Fruit fly (Drosophila melanogaster) whole organism, prepupa: ENCODE measurements around the gene CG31897.

Source experiments
- Blimp-1 ChIP-seq: fragments of 200-800 bp; sonication (Bioruptor generic); optimal IDR thresholded peaks from 3 replicates; lab custom pipeline; 2017; ENCODE audit warnings: missing biosample characterization, missing genetic modification characterization, mild to moderate bottlenecking, moderate library complexity, missing genetic modification reagents
- CG10631 ChIP-seq: fragments of 200-800 bp; sonication (Bioruptor generic); optimal IDR thresholded peaks from 2 replicates; lab custom pipeline; 2016; ENCODE audit warnings: missing biosample characterization, missing genetic modification characterization
- CG10669 ChIP-seq: fragments of 200-800 bp; sonication (Bioruptor generic); optimal IDR thresholded peaks from 3 replicates; lab custom pipeline; 2018; ENCODE audit warnings: missing biosample characterization, mild to moderate bottlenecking, missing genetic modification characterization, moderate library complexity
- CG11294 ChIP-seq: fragments of 200-800 bp; sonication (Bioruptor generic); IDR thresholded peaks from 2 replicates; pipeline ENCODE4 v1.3.6; 2022; ENCODE audit warnings: missing biosample characterization, missing genetic modification characterization
- CG11902 ChIP-seq: fragments of 200-800 bp; sonication (Bioruptor generic); optimal IDR thresholded peaks from 3 replicates; lab custom pipeline; 2016; ENCODE audit warnings: missing biosample characterization, missing genetic modification characterization
- CG15336 ChIP-seq: fragments of 200-800 bp; sonication (Bioruptor generic); IDR thresholded peaks from 2 replicates; pipeline ENCODE4 v1.3.6; 2022; ENCODE audit warnings: missing biosample characterization, missing genetic modification characterization
- CG1621 ChIP-seq: fragments of 200-800 bp; sonication (Bioruptor generic); optimal IDR thresholded peaks from 3 replicates; lab custom pipeline; 2018; ENCODE audit warnings: missing biosample characterization, mild to moderate bottlenecking, missing genetic modification characterization
- CG3032 ChIP-seq: fragments of 200-800 bp; optimal IDR thresholded peaks from 2 replicates; lab custom pipeline; 2019; ENCODE audit warnings: missing biosample characterization, mild to moderate bottlenecking, missing genetic modification characterization, moderate library complexity
- CG31627 ChIP-seq: fragments of 200-800 bp; sonication (Bioruptor generic); optimal IDR thresholded peaks from 3 replicates; lab custom pipeline; 2016; ENCODE audit warnings: missing biosample characterization, missing genetic modification characterization
- CG32006 ChIP-seq: fragments of 200-800 bp; sonication (Bioruptor generic); optimal IDR thresholded peaks from 3 replicates; lab custom pipeline; 2017; ENCODE audit warnings: missing biosample characterization, mild to moderate bottlenecking, missing genetic modification characterization
- CG34406 ChIP-seq: fragments of 200-800 bp; sonication (Bioruptor generic); optimal IDR thresholded peaks from 3 replicates; lab custom pipeline; 2016; ENCODE audit warnings: missing biosample characterization, missing genetic modification characterization
- CG3919 ChIP-seq: fragments of 200-800 bp; sonication (Bioruptor generic); optimal IDR thresholded peaks from 3 replicates; lab custom pipeline; 2016; ENCODE audit warnings: missing biosample characterization, missing genetic modification characterization
- CG6163 ChIP-seq: fragments of 200-800 bp; sonication (Bioruptor generic); IDR thresholded peaks from 3 replicates; pipeline ENCODE4 v1.3.6; 2022; ENCODE audit warnings: missing biosample characterization, missing genetic modification characterization
- CG6276 ChIP-seq: fragments of 200-800 bp; sonication (Bioruptor generic); optimal IDR thresholded peaks from 2 replicates; lab custom pipeline; 2017; ENCODE audit warnings: missing biosample characterization, mild to moderate bottlenecking, missing genetic modification characterization
- CG6808 ChIP-seq: fragments of 200-800 bp; sonication (Bioruptor generic); optimal IDR thresholded peaks from 3 replicates; lab custom pipeline; 2017; ENCODE audit warnings: missing biosample characterization, missing genetic modification characterization, mild to moderate bottlenecking, moderate library complexity, missing genetic modification reagents
- CG7368 ChIP-seq: fragments of 200-800 bp; sonication (Bioruptor generic); optimal IDR thresholded peaks from 3 replicates; lab custom pipeline; 2016; ENCODE audit warnings: missing biosample characterization, missing genetic modification characterization
- CG8119 ChIP-seq: fragments of 200-800 bp; sonication (Bioruptor generic); IDR thresholded peaks from 3 replicates; pipeline ENCODE4 v1.3.6; 2022; ENCODE audit warnings: missing biosample characterization, missing genetic modification characterization
- CG9139 ChIP-seq: fragments of 200-800 bp; sonication (Bioruptor generic); optimal IDR thresholded peaks from 3 replicates; lab custom pipeline; 2017; ENCODE audit warnings: missing biosample characterization, mild to moderate bottlenecking, missing genetic modification characterization
- Eip75B ChIP-seq: fragments of 200-800 bp; sonication (Bioruptor generic); optimal IDR thresholded peaks from 3 replicates; lab custom pipeline; 2016; ENCODE audit warnings: missing biosample characterization, missing genetic modification characterization
- Eip78C ChIP-seq: fragments of 200-800 bp; sonication (Bioruptor generic); peaks from one replicate; lab custom pipeline; 2016; ENCODE audit warnings: missing biosample characterization, missing genetic modification characterization
- Ets21C ChIP-seq: fragments of 200-800 bp; sonication (Bioruptor generic); optimal IDR thresholded peaks from 3 replicates; lab custom pipeline; 2016; ENCODE audit warnings: missing biosample characterization, missing genetic modification characterization
- Gug ChIP-seq: fragments of 200-800 bp; sonication (Bioruptor generic); IDR thresholded peaks from 2 replicates; pipeline ENCODE4 v1.3.6; 2022; ENCODE audit warnings: missing biosample characterization, missing genetic modification characterization
- Hr38 ChIP-seq: sonication (Bioruptor generic); optimal IDR thresholded peaks from 2 replicates; lab custom pipeline; 2016; ENCODE audit warnings: missing biosample characterization, missing genetic modification characterization
- Hr39 ChIP-seq: fragments of 200-800 bp; sonication (Bioruptor generic); optimal IDR thresholded peaks from 2 replicates; lab custom pipeline; 2016; ENCODE audit warnings: missing biosample characterization, missing genetic modification characterization
- Hr4 ChIP-seq: fragments of 200-800 bp; sonication (Bioruptor generic); optimal IDR thresholded peaks from 3 replicates; lab custom pipeline; 2016; ENCODE audit warnings: missing biosample characterization, missing genetic modification characterization
- Lpt ChIP-seq: fragments of 200-800 bp; sonication (Bioruptor generic); optimal IDR thresholded peaks from 3 replicates; lab custom pipeline; 2016; ENCODE audit warnings: missing biosample characterization, missing genetic modification characterization
- Met ChIP-seq: fragments of 200-800 bp; sonication (Bioruptor generic); optimal IDR thresholded peaks from 3 replicates; lab custom pipeline; 2016; ENCODE audit warnings: missing biosample characterization, missing genetic modification characterization
- OdsH ChIP-seq: fragments of 200-800 bp; sonication (Bioruptor generic); optimal IDR thresholded peaks from 3 replicates; lab custom pipeline; 2016; ENCODE audit warnings: missing biosample characterization, missing genetic modification characterization
- Sox102F ChIP-seq: fragments of 200-800 bp; sonication (Bioruptor generic); optimal IDR thresholded peaks from 2 replicates; lab custom pipeline; 2016; ENCODE audit warnings: missing biosample characterization, mild to moderate bottlenecking, missing genetic modification characterization
- Sox15 ChIP-seq: fragments of 200-800 bp; sonication (Bioruptor generic); optimal IDR thresholded peaks from 3 replicates; lab custom pipeline; 2016; ENCODE audit warnings: missing biosample characterization, missing genetic modification characterization
- achi ChIP-seq: fragments of 200-800 bp; sonication (Bioruptor generic); optimal IDR thresholded peaks from 3 replicates; lab custom pipeline; 2016; ENCODE audit warnings: missing biosample characterization, missing genetic modification characterization
- acj6 ChIP-seq: fragments of 200-800 bp; sonication (Bioruptor generic); optimal IDR thresholded peaks from 3 replicates; lab custom pipeline; 2016; ENCODE audit warnings: missing biosample characterization, missing genetic modification characterization
- cyc ChIP-seq: fragments of 200-800 bp; sonication (Bioruptor generic); optimal IDR thresholded peaks from 3 replicates; lab custom pipeline; 2016; ENCODE audit warnings: missing biosample characterization, missing genetic modification characterization
- dac ChIP-seq: fragments of 200-800 bp; sonication (Bioruptor generic); optimal IDR thresholded peaks from 2 replicates; lab custom pipeline; 2017; ENCODE audit warnings: missing biosample characterization, mild to moderate bottlenecking, missing genetic modification characterization
- dsx ChIP-seq: fragments of 200-800 bp; optimal IDR thresholded peaks from 3 replicates; lab custom pipeline; 2019; ENCODE audit warnings: missing biosample characterization, mild to moderate bottlenecking, missing genetic modification characterization, moderate library complexity; ENCODE audit not compliant: poor library complexity, severe bottlenecking
- esn ChIP-seq: fragments of 200-800 bp; sonication (Bioruptor generic); optimal IDR thresholded peaks from 2 replicates; lab custom pipeline; 2016; ENCODE audit warnings: missing biosample characterization, mild to moderate bottlenecking, missing genetic modification characterization, moderate library complexity
- fd59A ChIP-seq: fragments of 200-800 bp; sonication (Bioruptor generic); optimal IDR thresholded peaks from 2 replicates; lab custom pipeline; 2017; ENCODE audit warnings: missing biosample characterization, mild to moderate bottlenecking, missing genetic modification characterization, missing genetic modification reagents
- fd85E ChIP-seq: fragments of 200-800 bp; sonication (Bioruptor generic); optimal IDR thresholded peaks from 3 replicates; lab custom pipeline; 2016; ENCODE audit warnings: missing biosample characterization, missing genetic modification characterization
- fkh ChIP-seq: fragments of 200-800 bp; sonication (Bioruptor generic); optimal IDR thresholded peaks from 3 replicates; lab custom pipeline; 2017; ENCODE audit warnings: missing biosample characterization, mild to moderate bottlenecking, missing genetic modification characterization, moderate library complexity
- lz ChIP-seq: fragments of 200-800 bp; sonication (Bioruptor generic); optimal IDR thresholded peaks from 3 replicates; lab custom pipeline; 2016; ENCODE audit warnings: missing biosample characterization, missing genetic modification characterization
- net ChIP-seq: fragments of 200-800 bp; sonication (Bioruptor generic); optimal IDR thresholded peaks from 3 replicates; lab custom pipeline; 2016; ENCODE audit warnings: missing biosample characterization, missing genetic modification characterization
- salr ChIP-seq, 2 experiments: fragments of 200-800 bp; sonication (Bioruptor generic); optimal IDR thresholded peaks; 3 replicates each; lab custom pipeline; 2016 to 2018; ENCODE audit warnings: missing biosample characterization in 2 of 2, missing genetic modification characterization in 2 of 2, mild to moderate bottlenecking in 1 of 2
- spab ChIP-seq: fragments of 200-800 bp; sonication (Bioruptor generic); optimal IDR thresholded peaks from 2 replicates; lab custom pipeline; 2017; ENCODE audit warnings: missing biosample characterization, mild to moderate bottlenecking, missing genetic modification characterization, missing genetic modification reagents
- ss ChIP-seq, 2 experiments: fragments of 200-800 bp; sonication (Bioruptor generic); optimal IDR thresholded peaks; 2 replicates in 1 of 2; 3 replicates in 1 of 2; lab custom pipeline; 2017 to 2018; ENCODE audit warnings: mild to moderate bottlenecking in 2 of 2, missing biosample characterization in 2 of 2, missing genetic modification characterization in 2 of 2, moderate library complexity in 1 of 2
- svp ChIP-seq: fragments of 200-800 bp; sonication (Bioruptor generic); peaks from one replicate; lab custom pipeline; 2016; ENCODE audit warnings: missing biosample characterization, missing genetic modification characterization
- topi ChIP-seq: fragments of 200-800 bp; sonication (Bioruptor generic); optimal IDR thresholded peaks from 3 replicates; lab custom pipeline; 2016; ENCODE audit warnings: missing biosample characterization, missing genetic modification characterization

Gene CG31897

DNA sequence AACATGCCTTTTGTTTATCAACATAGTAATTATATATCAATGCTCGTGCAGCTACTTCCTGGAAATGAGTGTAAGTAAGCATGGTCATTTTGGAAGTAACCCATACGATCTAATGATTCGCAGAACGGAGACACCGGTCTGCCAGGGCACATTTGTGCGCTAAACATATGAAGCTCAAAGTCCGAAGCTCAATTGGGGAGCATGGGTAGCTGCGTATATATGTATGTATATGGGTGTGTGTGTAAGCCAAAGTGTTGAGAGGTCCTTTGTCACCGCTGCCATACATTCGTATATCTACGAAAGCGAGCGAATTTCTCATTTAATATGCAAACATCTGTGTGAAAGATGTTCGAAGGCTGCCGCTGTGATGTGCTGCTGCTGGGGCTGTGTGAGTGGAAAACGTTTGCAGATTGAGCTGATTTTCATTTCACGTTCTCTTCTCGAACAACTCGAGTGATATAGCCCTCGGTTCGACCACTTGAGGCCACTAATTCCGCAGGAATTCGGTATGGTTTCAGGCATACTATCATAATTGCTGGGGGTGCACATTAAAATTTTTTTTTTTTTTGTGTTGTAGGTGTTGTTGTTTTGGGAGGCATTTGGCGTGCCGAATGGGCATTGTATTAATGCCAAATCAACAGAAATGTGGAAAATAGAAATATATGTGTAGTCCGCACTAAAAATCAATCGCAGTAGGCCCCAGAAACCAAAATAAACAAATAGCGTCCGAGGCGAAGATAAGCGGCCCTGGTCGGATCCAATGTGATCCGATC, 23.9 kb upstream of the CG31897 start:
- TF ChIP-seq CG9139 (GFP tag; lab: Kevin White, UChicago) = peak; percentile 38
- peak; percentile 32 for TF ChIP-seq CG6808 (GFP tag; lab: Kevin White, UChicago)
- peak; percentile 57 for TF ChIP-seq svp
- TF ChIP-seq CG6276 (GFP tag; lab: Kevin White, UChicago) = peak; percentile 22
- TF ChIP-seq CG34406 (GFP tag; lab: Kevin White, UChicago) = no peak
- TF ChIP-seq CG3919 (GFP tag; lab: Kevin White, UChicago) = no peak
- TF ChIP-seq Eip78C = peak; percentile 61
- no peak for TF ChIP-seq CG1621 (tag; lab: Kevin White, UChicago)
- peak; percentile 36 to 49 for TF ChIP-seq ss (GFP tag; optimal IDR thresholded peaks at IDR 0.05; lab: Kevin White, UChicago)
- TF ChIP-seq CG8119 (GFP tag; lab: Robert Waterston, UW) = 0 out of 3 replicates have a peak, but pooled peaks have one; percentile 17
- TF ChIP-seq Hr38 (GFP tag; lab: Kevin White, UChicago) = no peak
- TF ChIP-seq Met = no peak
- peak; percentile 11 for TF ChIP-seq spab

- TF ChIP-seq Hr39 (GFP tag; lab: Kevin White, UChicago) (no peak), spab (no peak), svp (peak; percentile 96), Lpt (GFP tag; lab: Kevin White, UChicago) (no peak), ss (GFP tag; optimal IDR thresholded peaks at IDR 0.05; lab: Kevin White, UChicago) (peak; percentile 75 to 77), Sox102F (GFP tag; lab: Kevin White, UChicago) (no peak), esn (GFP tag; lab: Kevin White, UChicago) (no peak), CG10669 (GFP tag; lab: Kevin White, UChicago) (no peak), CG3032 (tag; lab: Kevin White, UChicago) (peak; percentile 32), OdsH (GFP tag; lab: Kevin White, UChicago) (no peak), CG11294 (no peak), cyc (GFP tag; lab: Kevin White, UChicago) (no peak), CG9139 (GFP tag; lab: Kevin White, UChicago) (peak; percentile 8), Eip78C (peak; percentile 75), CG7368 (GFP tag; lab: Kevin White, UChicago) (peak; percentile 43), Hr38 (GFP tag; lab: Kevin White, UChicago) (no peak), CG32006 (no peak), CG6808 (GFP tag; lab: Kevin White, UChicago) (peak; percentile 69), Hr4 (GFP tag; lab: Kevin White, UChicago) (no peak), CG11902 (GFP tag; lab: Kevin White, UChicago) (no peak), CG3919 (GFP tag; lab: Kevin White, UChicago) (no peak), fd59A (GFP tag; lab: Kevin White, UChicago) (no peak), Met (no peak), CG1621 (tag; lab: Kevin White, UChicago) (peak; percentile 23), dsx (GFP tag; lab: Kevin White, UChicago) (peak; percentile 50), CG8119 (GFP tag; lab: Robert Waterston, UW) (no peak), net (GFP tag; lab: Kevin White, UChicago) (no peak), fkh (GFP tag; lab: Kevin White, UChicago) (no peak), CG10631 (no peak), Blimp-1 (GFP tag; lab: Kevin White, UChicago) (no peak), fd85E (GFP tag; lab: Kevin White, UChicago) (no peak), CG31627 (GFP tag; lab: Kevin White, UChicago) (no peak), achi (GFP tag; lab: Kevin White, UChicago) (peak; percentile 10), acj6 (GFP tag; lab: Kevin White, UChicago) (no peak), CG34406 (GFP tag; lab: Kevin White, UChicago) (no peak), topi (GFP tag; lab: Kevin White, UChicago) (no peak), CG6163 (GFP tag; lab: Robert Waterston, UW) (peak; percentile 42; the same call in 1 of the 3 replicates), Eip75B (peak; percentile 10), lz (GFP tag; lab: Kevin White, UChicago) (no peak), Gug (no peak), salr (GFP tag; optimal IDR thresholded peaks at IDR 0.05; lab: Kevin White, UChicago) (no peak), CG15336 (GFP tag; lab: Robert Waterston, UW) (no peak), CG6276 (GFP tag; lab: Kevin White, UChicago) (no peak), Sox15 (GFP tag; lab: Kevin White, UChicago) (no peak), Ets21C (GFP tag; lab: Kevin White, UChicago) (no peak), dac (GFP tag; lab: Kevin White, UChicago) (no peak)
Observed at dm6 chr2L:8419382-8419940, 22.8 kb upstream of the CG31897 start.
